Fruit fly (Drosophila melanogaster) ovary, adult (tissue): ENCODE data around the gene CG43184.

Source experiments
- CG17801 ChIP-seq: fragments of 200-800 bp; optimal IDR thresholded peaks from 2 replicates; lab custom pipeline; 2019; ENCODE audit warnings: missing biosample characterization, mild to moderate bottlenecking, missing genetic modification characterization, moderate library complexity; ENCODE audit not compliant: partially characterized antibody

Gene CG43184

dm6 chr3L:13877904-13878303, 40.3 kb downstream of the CG43184 start:
- no peak for TF ChIP-seq CG17801 (GFP tag; lab: Kevin White, UChicago)

- TF ChIP-seq CG17801 (GFP tag; lab: Kevin White, UChicago), result no peak
These were observed 41.2 kb downstream of the CG43184 start, which contains the start of gene CG13737 for dm6 chr3L:13878729-13879128. TSS of gene CG13737 (plus strand) at chr3L:13878994.

dm6 chr3L:13881555-13881954, 44.0 kb downstream of the CG43184 start:
- TF ChIP-seq CG17801 (GFP tag; lab: Kevin White, UChicago), result no peak

dm6 chr3L:13882532-13882931, 45.0 kb downstream of the CG43184 start:
- TF ChIP-seq CG17801 (GFP tag; lab: Kevin White, UChicago), result no peak

- no peak for TF ChIP-seq CG17801 (GFP tag; lab: Kevin White, UChicago)
These were observed 47.0 kb downstream of the CG43184 start for dm6 chr3L:13884460-13885056.

dm6 chr3L:13887092-13887491, 49.5 kb downstream of the CG43184 start:
- TF ChIP-seq CG17801 (GFP tag; lab: Kevin White, UChicago), result no peak
